Fruit fly (Drosophila melanogaster) whole organism, pupa: Measurements from ENCODE around the gene ND-MNLL.

Experiments used
- CG10348 ChIP-seq: fragments of 200-800 bp; sonication (Bioruptor generic); IDR thresholded peaks from 2 replicates; pipeline ENCODE4 v1.3.6; 2022; ENCODE audit warnings: missing biosample characterization, missing genetic modification characterization
- CG12605 ChIP-seq: fragments of 200-800 bp; sonication (Bioruptor generic); IDR thresholded peaks from 2 replicates; pipeline ENCODE4 v1.3.6; 2022; ENCODE audit warnings: missing biosample characterization, missing genetic modification characterization
- CG13204 ChIP-seq: fragments of 200-800 bp; sonication (Bioruptor generic); optimal IDR thresholded peaks from 2 replicates; lab custom pipeline; 2018; ENCODE audit warnings: missing biosample characterization, mild to moderate bottlenecking, missing genetic modification characterization, moderate library complexity
- CG14655 ChIP-seq: fragments of 200-800 bp; sonication (Bioruptor generic); optimal IDR thresholded peaks from 3 replicates; lab custom pipeline; 2017; ENCODE audit warnings: mild to moderate bottlenecking, missing biosample characterization, missing genetic modification reagents, missing genetic modification characterization
- CG15710 ChIP-seq: fragments of 200-800 bp; sonication (Bioruptor generic); optimal IDR thresholded peaks from 2 replicates; lab custom pipeline; 2018; ENCODE audit warnings: missing biosample characterization, mild to moderate bottlenecking, missing genetic modification characterization, moderate library complexity
- CG17806 ChIP-seq: fragments of 200-800 bp; sonication (Bioruptor generic); optimal IDR thresholded peaks from 2 replicates; lab custom pipeline; 2018; ENCODE audit warnings: missing biosample characterization, mild to moderate bottlenecking, missing genetic modification characterization, moderate library complexity
- CG32121 ChIP-seq: fragments of 200-800 bp; sonication (Bioruptor generic); IDR thresholded peaks from 2 replicates; pipeline ENCODE4 v1.3.6; 2022; ENCODE audit warnings: missing biosample characterization, missing genetic modification characterization
- CG34367 ChIP-seq: fragments of 200-800 bp; sonication (Bioruptor generic); optimal IDR thresholded peaks from 2 replicates; lab custom pipeline; 2018; ENCODE audit warnings: missing biosample characterization, mild to moderate bottlenecking, missing genetic modification characterization
- CG4496 ChIP-seq: fragments of 200-800 bp; sonication (Bioruptor generic); IDR thresholded peaks from 3 replicates; pipeline ENCODE4 v1.3.6; 2022; ENCODE audit warnings: missing biosample characterization, missing genetic modification characterization
- CG8159 ChIP-seq: fragments of 200-800 bp; sonication (Bioruptor generic); optimal IDR thresholded peaks from 3 replicates; lab custom pipeline; 2018; ENCODE audit warnings: missing biosample characterization, mild to moderate bottlenecking, missing genetic modification characterization, moderate library complexity
- CG8301 ChIP-seq: fragments of 200-800 bp; sonication (Bioruptor generic); optimal IDR thresholded peaks from 2 replicates; lab custom pipeline; 2018; ENCODE audit warnings: missing biosample characterization, mild to moderate bottlenecking, missing genetic modification characterization
- CG9948 ChIP-seq: fragments of 200-800 bp; sonication (Bioruptor generic); optimal IDR thresholded peaks from 2 replicates; lab custom pipeline; 2018; ENCODE audit warnings: missing biosample characterization, mild to moderate bottlenecking, missing genetic modification characterization, moderate library complexity
- D1 ChIP-seq: fragments of 200-800 bp; sonication (Bioruptor generic); optimal IDR thresholded peaks from 2 replicates; lab custom pipeline; 2018; ENCODE audit warnings: missing biosample characterization, mild to moderate bottlenecking, missing genetic modification characterization, moderate library complexity
- EcR ChIP-seq: fragments of 200-800 bp; sonication (Bioruptor generic); optimal IDR thresholded peaks from 3 replicates; lab custom pipeline; 2019; ENCODE audit warnings: missing biosample characterization, missing genetic modification characterization, mild to moderate bottlenecking, moderate library complexity, missing genetic modification reagents
- Ets98B ChIP-seq: fragments of 200-800 bp; sonication (Bioruptor generic); IDR thresholded peaks from 2 replicates; pipeline ENCODE4 v1.3.6; 2022; ENCODE audit warnings: missing biosample characterization, missing genetic modification characterization
- Pif1A ChIP-seq: fragments of 200-800 bp; sonication (Bioruptor generic); optimal IDR thresholded peaks from 3 replicates; lab custom pipeline; 2016; ENCODE audit warnings: missing biosample characterization, missing genetic modification characterization
- Pif1B ChIP-seq: fragments of 200-800 bp; sonication (Bioruptor generic); optimal IDR thresholded peaks from 3 replicates; lab custom pipeline; 2016; ENCODE audit warnings: missing biosample characterization, missing genetic modification characterization
- Snoo ChIP-seq: fragments of 200-800 bp; sonication (Bioruptor generic); optimal IDR thresholded peaks from 3 replicates; lab custom pipeline; 2017; ENCODE audit warnings: missing biosample characterization, mild to moderate bottlenecking, missing genetic modification characterization, inconsistent platforms
- fd96Ca ChIP-seq: fragments of 200-800 bp; sonication (Bioruptor generic); IDR thresholded peaks from 3 replicates; pipeline ENCODE4 v1.3.6; 2022; ENCODE audit warnings: missing biosample characterization, missing genetic modification characterization
- gl ChIP-seq: fragments of 200-800 bp; sonication (Bioruptor generic); optimal IDR thresholded peaks from 2 replicates; lab custom pipeline; 2018; ENCODE audit warnings: missing biosample characterization, mild to moderate bottlenecking, missing genetic modification characterization
- rn ChIP-seq: fragments of 200-800 bp; sonication (Bioruptor generic); IDR thresholded peaks from 2 replicates; pipeline ENCODE4 v1.3.6; 2022; ENCODE audit warnings: missing biosample characterization, missing genetic modification characterization

The ND-MNLL gene

dm6 chrX:7893411-7894122 is at the start of gene ND-MNLL, which contains the start of the genes CG45089 and p115:
Gene ND-MNLL (minus strand): TSS chrX:7893798.
Gene CG45089 (minus strand): TSS chrX:7893798.
Gene p115 (plus strand): TSS chrX:7894031.
- no peak for TF ChIP-seq gl (tag; lab: Kevin White, UChicago)
- TF ChIP-seq Snoo (tag; lab: Kevin White, UChicago): peak; percentile 10
- peak; percentile 38 for TF ChIP-seq CG15710 (tag; lab: Kevin White, UChicago)
- TF ChIP-seq CG8159 (tag; lab: Kevin White, UChicago): peak; percentile 40
- no peak for TF ChIP-seq CG10348 (GFP tag; lab: Robert Waterston, UW)
- peak; percentile 46 for TF ChIP-seq Pif1A
- TF ChIP-seq CG9948 (tag; lab: Kevin White, UChicago): peak; percentile 20
- no peak for TF ChIP-seq rn (GFP tag; lab: Robert Waterston, UW)
- no peak; the same call in 2 of the 3 replicates for TF ChIP-seq fd96Ca (GFP tag; lab: Robert Waterston, UW)
- TF ChIP-seq Pif1B (GFP tag; lab: Kevin White, UChicago): peak; percentile 32
- no peak for TF ChIP-seq CG34367 (tag; lab: Kevin White, UChicago)
- peak; percentile 17; the same call in 1 of the 2 replicates for TF ChIP-seq Ets98B (GFP tag; lab: Robert Waterston, UW)
- no peak for TF ChIP-seq EcR (GFP tag; lab: Kevin White, UChicago)
- TF ChIP-seq CG32121: peak; percentile 48; the same call in 1 of the 2 replicates
- no peak for TF ChIP-seq CG13204 (GFP tag; lab: Kevin White, UChicago)
- TF ChIP-seq CG12605: no peak
- no peak for TF ChIP-seq CG14655
- 0 out of 3 replicates have a peak, but pooled peaks have one; percentile 26 for TF ChIP-seq CG4496
- peak; percentile 21 for TF ChIP-seq CG17806 (tag; lab: Kevin White, UChicago)
- TF ChIP-seq D1 (tag; lab: Kevin White, UChicago): no peak
- TF ChIP-seq CG8301 (tag; lab: Kevin White, UChicago): no peak

- TF ChIP-seq CG12605 (no peak), CG10348 (GFP tag; lab: Robert Waterston, UW) (no peak), CG32121 (no peak), Pif1A (no peak), CG17806 (tag; lab: Kevin White, UChicago) (no peak), Ets98B (GFP tag; lab: Robert Waterston, UW) (no peak), CG34367 (tag; lab: Kevin White, UChicago) (no peak), CG8301 (tag; lab: Kevin White, UChicago) (no peak), Pif1B (GFP tag; lab: Kevin White, UChicago) (no peak), CG14655 (no peak), CG8159 (tag; lab: Kevin White, UChicago) (no peak)
Measured at dm6 chrX:7938482-7938804, 44.8 kb upstream of the ND-MNLL start.

- TF ChIP-seq fd96Ca (GFP tag; lab: Robert Waterston, UW) (peak; percentile 85), rn (GFP tag; lab: Robert Waterston, UW) (peak; percentile 34; the same call in 1 of the 2 replicates), D1 (tag; lab: Kevin White, UChicago) (no peak), CG13204 (GFP tag; lab: Kevin White, UChicago) (no peak), EcR (GFP tag; lab: Kevin White, UChicago) (peak; percentile 91), CG34367 (tag; lab: Kevin White, UChicago) (peak; percentile 64), CG9948 (tag; lab: Kevin White, UChicago) (peak; percentile 75), CG17806 (tag; lab: Kevin White, UChicago) (peak; percentile 54), Snoo (tag; lab: Kevin White, UChicago) (peak; percentile 79), CG8159 (tag; lab: Kevin White, UChicago) (peak; percentile 83), Pif1A (peak; percentile 87), CG12605 (no peak; the same call in 1 of the 2 replicates), CG10348 (GFP tag; lab: Robert Waterston, UW) (peak; percentile 47), CG4496 (no peak; the same call in 1 of the 3 replicates), CG15710 (tag; lab: Kevin White, UChicago) (peak; percentile 75), CG32121 (peak; percentile 82), CG14655 (peak; percentile 90), Pif1B (GFP tag; lab: Kevin White, UChicago) (peak; percentile 65), Ets98B (GFP tag; lab: Robert Waterston, UW) (peak; percentile 55; the same call in 1 of the 2 replicates), CG8301 (tag; lab: Kevin White, UChicago) (peak; percentile 84)
- TF ChIP-seq, all 21 proteins: peak for 16
Measured at dm6 chrX:7937588-7938481, 44.2 kb upstream of the ND-MNLL start.

dm6 chrX:7935798-7936572 is 42.4 kb upstream of the ND-MNLL start, which contains the start of gene Ubr3:
Gene Ubr3 (plus strand): TSS chrX:7935896.
- TF ChIP-seq CG14655: no peak
- no peak for TF ChIP-seq CG8159 (tag; lab: Kevin White, UChicago)
- 0 out of 3 replicates have a peak, but pooled peaks have one; percentile 16 for TF ChIP-seq fd96Ca (GFP tag; lab: Robert Waterston, UW)
- TF ChIP-seq EcR (GFP tag; lab: Kevin White, UChicago): peak; percentile 95
- peak; percentile 26; the same call in 1 of the 3 replicates for TF ChIP-seq CG4496
- no peak for TF ChIP-seq CG9948 (tag; lab: Kevin White, UChicago)
